Fruit fly (Drosophila melanogaster) whole organism, wandering third instar larva: ENCODE measurements around the gene CG14219.
A peak's percentile ranks its signal among the peaks of the same experiment; 100 is the strongest.

ENCODE experiments used
- Abd-B ChIP-seq: fragments of >200 bp; optimal IDR thresholded peaks from 2 replicates; lab custom pipeline; 2017; ENCODE audit warnings: missing biosample characterization, missing genetic modification characterization
- CG32264 ChIP-seq: fragments of 200-800 bp; sonication (Bioruptor generic); optimal IDR thresholded peaks from 2 replicates; lab custom pipeline; 2016; ENCODE audit warnings: missing biosample characterization, missing genetic modification characterization
- CG9705 ChIP-seq: fragments of 200-800 bp; sonication (Bioruptor generic); optimal IDR thresholded peaks from 2 replicates; lab custom pipeline; 2018; ENCODE audit warnings: missing biosample characterization, mild to moderate bottlenecking, missing genetic modification characterization
- CrebA ChIP-seq: fragments of 200-800 bp; sonication (Bioruptor generic); optimal IDR thresholded peaks from 2 replicates; lab custom pipeline; 2016; ENCODE audit warnings: missing biosample characterization, mild to moderate bottlenecking, missing genetic modification characterization, borderline replicate concordance
- Dfd ChIP-seq: fragments of >200 bp; optimal IDR thresholded peaks from 2 replicates; lab custom pipeline; 2017; ENCODE audit warnings: missing biosample characterization, missing genetic modification characterization
- Dif ChIP-seq: fragments of 200-275, 200-300 bp; sonication (Bioruptor generic); optimal IDR thresholded peaks from 2 replicates; lab custom pipeline; 2018; ENCODE audit warnings: missing biosample characterization, missing genetic modification characterization; ENCODE audit not compliant: partially characterized antibody
- GATAd ChIP-seq: sonication (Bioruptor generic); optimal IDR thresholded peaks from 2 replicates; lab custom pipeline; 2016; ENCODE audit warnings: missing biosample characterization, missing genetic modification characterization
- HLH106 ChIP-seq: fragments of 200-800 bp; optimal IDR thresholded peaks from 3 replicates; lab custom pipeline; 2019; ENCODE audit warnings: missing biosample characterization, mild to moderate bottlenecking, missing genetic modification characterization, moderate library complexity
- Hnf4 ChIP-seq: fragments of 200-800 bp; sonication (Bioruptor generic); optimal IDR thresholded peaks from 2 replicates; lab custom pipeline; 2016; ENCODE audit warnings: missing biosample characterization, mild to moderate bottlenecking, missing genetic modification characterization
- Hr78 ChIP-seq: fragments of >200 bp; optimal IDR thresholded peaks from 2 replicates; lab custom pipeline; 2017; ENCODE audit warnings: missing biosample characterization, missing genetic modification characterization
- Hr83 ChIP-seq: fragments of 200-300 bp; sonication (Bioruptor generic); optimal IDR thresholded peaks from 2 replicates; lab custom pipeline; 2016; ENCODE audit warnings: missing biosample characterization, mild to moderate bottlenecking, missing genetic modification characterization, moderate library complexity; ENCODE audit not compliant: poor library complexity, severe bottlenecking
- Jra ChIP-seq: sonication (Bioruptor generic); optimal IDR thresholded peaks from 2 replicates; lab custom pipeline; 2016; ENCODE audit warnings: missing biosample characterization, missing genetic modification characterization
- Mio ChIP-seq: sonication (Bioruptor generic); optimal IDR thresholded peaks from 2 replicates; lab custom pipeline; 2016; ENCODE audit warnings: missing biosample characterization, missing genetic modification characterization
- Myc ChIP-seq: fragments of >200 bp; optimal IDR thresholded peaks from 2 replicates; lab custom pipeline; 2017
- N ChIP-seq: fragments of >200 bp; optimal IDR thresholded peaks from 2 replicates; lab custom pipeline; 2018; ENCODE audit warnings: missing biosample characterization, missing external identifiers, missing genetic modification characterization
- OdsH ChIP-seq: fragments of 200-800 bp; sonication (Bioruptor generic); optimal IDR thresholded peaks from 2 replicates; lab custom pipeline; 2016; ENCODE audit warnings: missing biosample characterization, mild to moderate bottlenecking, missing genetic modification characterization
- Rel ChIP-seq, 2 experiments: fragments of 200-800 bp; sonication (Bioruptor generic) in 1 of 2; optimal IDR thresholded peaks; 2 replicates in 1 of 2; 3 replicates in 1 of 2; lab custom pipeline; 2016 to 2019; ENCODE audit warnings: mild to moderate bottlenecking in 2 of 2, missing biosample characterization in 2 of 2, missing genetic modification characterization in 2 of 2, moderate library complexity in 1 of 2
- Sp1 ChIP-seq: fragments of 200-800 bp; sonication (Bioruptor generic); optimal IDR thresholded peaks from 3 replicates; lab custom pipeline; 2019; ENCODE audit warnings: missing biosample characterization, mild to moderate bottlenecking, missing genetic modification characterization, moderate library complexity
- Vsx2 ChIP-seq: fragments of 200-300, 225-300 bp; sonication (Bioruptor generic); optimal IDR thresholded peaks from 2 replicates; lab custom pipeline; 2018; ENCODE audit warnings: missing biosample characterization, missing genetic modification characterization; ENCODE audit not compliant: partially characterized antibody
- br ChIP-seq: fragments of 200-800 bp; sonication (Bioruptor generic); optimal IDR thresholded peaks from 2 replicates; lab custom pipeline; 2016; ENCODE audit warnings: missing biosample characterization, missing genetic modification characterization
- brk ChIP-seq: fragments of 200-800 bp; sonication (Bioruptor generic); optimal IDR thresholded peaks from 2 replicates; lab custom pipeline; 2016; ENCODE audit warnings: missing biosample characterization, mild to moderate bottlenecking, missing genetic modification characterization
- dl ChIP-seq, 2 experiments: fragments of 175-275, 200-275 bp in 1 of 2; fragments of 200-275 bp in 1 of 2; sonication (Bioruptor generic); optimal IDR thresholded peaks; lab custom pipeline; 2018; ENCODE audit warnings: mild to moderate bottlenecking in 2 of 2, missing biosample characterization in 2 of 2, missing genetic modification characterization in 2 of 2, moderate library complexity in 2 of 2; ENCODE audit not compliant: partially characterized antibody in 2 of 2, insufficient read depth in 1 of 2
- dmrt93B ChIP-seq: fragments of 200-800 bp; sonication (Bioruptor generic); optimal IDR thresholded peaks from 2 replicates; lab custom pipeline; 2018; ENCODE audit warnings: missing biosample characterization, mild to moderate bottlenecking, missing genetic modification characterization
- dsf ChIP-seq: sonication (Bioruptor generic); optimal IDR thresholded peaks from 2 replicates; lab custom pipeline; 2016; ENCODE audit warnings: missing biosample characterization, missing genetic modification characterization, borderline replicate concordance
- ey ChIP-seq: fragments of 200-800 bp; sonication (Bioruptor generic); optimal IDR thresholded peaks from 2 replicates; lab custom pipeline; 2016; ENCODE audit warnings: missing biosample characterization, missing genetic modification characterization
- foxo ChIP-seq, 2 experiments: fragments of 200-800 bp; sonication (Bioruptor generic); optimal IDR thresholded peaks; 2 replicates in 1 of 2; 3 replicates in 1 of 2; lab custom pipeline; 2016 to 2017; ENCODE audit warnings: missing biosample characterization in 2 of 2, missing genetic modification characterization in 2 of 2
- fru ChIP-seq: fragments of 200-800 bp; sonication (Bioruptor generic); optimal IDR thresholded peaks from 3 replicates; lab custom pipeline; 2016; ENCODE audit warnings: missing biosample characterization, mild to moderate bottlenecking, missing genetic modification characterization
- h ChIP-seq: fragments of 200-800 bp; sonication (Bioruptor generic); optimal IDR thresholded peaks from 3 replicates; lab custom pipeline; 2016; ENCODE audit warnings: missing biosample characterization, mild to moderate bottlenecking, missing genetic modification characterization
- jim ChIP-seq: fragments of 175-275, 200-325 bp; sonication (Bioruptor generic); optimal IDR thresholded peaks from 2 replicates; lab custom pipeline; 2016; ENCODE audit warnings: missing biosample characterization, mild to moderate bottlenecking, missing genetic modification characterization
- lola ChIP-seq: fragments of >200 bp; optimal IDR thresholded peaks from 2 replicates; lab custom pipeline; 2017; ENCODE audit warnings: missing biosample characterization, missing genetic modification characterization
- pan ChIP-seq: fragments of >200 bp; optimal IDR thresholded peaks from 2 replicates; lab custom pipeline; 2017
- psq ChIP-seq: fragments of 200-800 bp; sonication (Bioruptor generic); optimal IDR thresholded peaks from 3 replicates; lab custom pipeline; 2017; ENCODE audit warnings: missing biosample characterization, mild to moderate bottlenecking, missing genetic modification characterization, moderate library complexity
- rgr ChIP-seq: fragments of 200-800 bp; sonication (Bioruptor generic); optimal IDR thresholded peaks from 3 replicates; lab custom pipeline; 2016; ENCODE audit warnings: missing biosample characterization, mild to moderate bottlenecking, missing genetic modification characterization
- sage ChIP-seq: fragments of 200-800 bp; sonication (Bioruptor generic); optimal IDR thresholded peaks from 2 replicates; lab custom pipeline; 2016; ENCODE audit warnings: missing biosample characterization, mild to moderate bottlenecking, missing genetic modification characterization
- sv ChIP-seq: fragments of 200-800 bp; sonication (Bioruptor generic); optimal IDR thresholded peaks from 3 replicates; lab custom pipeline; 2016; ENCODE audit warnings: missing biosample characterization, missing genetic modification characterization
- tai ChIP-seq: sonication (Bioruptor generic); optimal IDR thresholded peaks from 2 replicates; lab custom pipeline; 2016; ENCODE audit warnings: missing biosample characterization, missing genetic modification characterization
- usp ChIP-seq: fragments of >200 bp; optimal IDR thresholded peaks from 2 replicates; lab custom pipeline; 2017; ENCODE audit warnings: missing biosample characterization, missing genetic modification characterization
- woc ChIP-seq: sonication (Bioruptor generic); optimal IDR thresholded peaks from 2 replicates; lab custom pipeline; 2016; ENCODE audit warnings: missing biosample characterization, mild to moderate bottlenecking, missing genetic modification characterization

The CG14219 gene

DNA sequence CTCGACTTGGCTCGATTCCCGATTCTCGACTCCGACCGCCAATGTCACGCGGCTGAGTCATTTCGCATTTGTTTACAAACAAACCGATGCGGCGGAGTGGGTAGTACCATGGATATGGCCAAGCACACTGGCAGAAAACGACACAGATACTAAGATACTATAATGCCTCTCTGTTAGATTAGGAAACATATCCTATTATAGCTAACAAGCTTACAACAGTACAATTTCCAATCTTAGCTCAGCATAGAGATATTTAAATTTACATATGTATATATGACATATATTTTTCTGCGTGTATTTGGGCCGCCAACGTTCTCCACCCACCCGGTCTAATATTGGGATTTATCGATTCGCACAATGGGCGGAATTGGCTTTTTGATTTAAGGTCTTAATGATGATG lies 14.0 kb upstream of the CG14219 start:
- TF ChIP-seq Hnf4 (GFP tag; lab: Kevin White, UChicago) (peak; percentile 32), CG32264 (GFP tag; lab: Kevin White, UChicago) (no peak), ey (peak; percentile 48), lola (GFP tag; lab: Kevin White, UChicago) (no peak), dl (GFP tag; optimal IDR thresholded peaks at IDR 0.05; lab: Kevin White, UChicago; ENCODE audit: insufficient read depth in 1 of 2, partially characterized antibody in 2 of 2) (no peak), CrebA (GFP tag; lab: Kevin White, UChicago) (no peak), usp (GFP tag; lab: Kevin White, UChicago) (no peak), dsf (GFP tag; lab: Kevin White, UChicago) (no peak), psq (GFP tag; lab: Kevin White, UChicago) (peak; percentile 31), Dfd (no peak), Sp1 (peak; percentile 30), Hr78 (GFP tag; lab: Kevin White, UChicago) (no peak), jim (GFP tag; lab: Kevin White, UChicago) (no peak), foxo (GFP tag; optimal IDR thresholded peaks at IDR 0.05; lab: Kevin White, UChicago) (peak in 1 of 2 experiments; percentile 83), OdsH (GFP tag; lab: Kevin White, UChicago) (peak; percentile 59), fru (GFP tag; lab: Kevin White, UChicago) (peak; percentile 69), HLH106 (tag; lab: Kevin White, UChicago) (peak; percentile 71), rgr (GFP tag; lab: Kevin White, UChicago) (peak; percentile 43), CG9705 (GFP tag; lab: Kevin White, UChicago) (no peak), pan (lab: Kevin White, UChicago) (no peak), sv (GFP tag; lab: Kevin White, UChicago) (peak; percentile 69), Rel (GFP tag; optimal IDR thresholded peaks at IDR 0.05; lab: Kevin White, UChicago) (peak; percentile 13), Rel (tag; optimal IDR thresholded peaks at IDR 0.05; lab: Kevin White, UChicago) (no peak), tai (GFP tag; lab: Kevin White, UChicago) (no peak), Abd-B (no peak), Myc (lab: Kevin White, UChicago) (no peak), N (GFP tag; lab: Kevin White, UChicago) (no peak), GATAd (GFP tag; lab: Kevin White, UChicago) (no peak), Mio (no peak), Hr83 (GFP tag; lab: Kevin White, UChicago) (no peak), woc (GFP tag; lab: Kevin White, UChicago) (no peak), Vsx2 (GFP tag; lab: Kevin White, UChicago) (no peak), sage (peak; percentile 62), Jra (GFP tag; lab: Kevin White, UChicago) (no peak), dmrt93B (GFP tag; lab: Kevin White, UChicago) (peak; percentile 49), h (GFP tag; lab: Kevin White, UChicago) (peak; percentile 76), Dif (no peak), brk (no peak), br (GFP tag; lab: Kevin White, UChicago) (peak; percentile 46)

DNA sequence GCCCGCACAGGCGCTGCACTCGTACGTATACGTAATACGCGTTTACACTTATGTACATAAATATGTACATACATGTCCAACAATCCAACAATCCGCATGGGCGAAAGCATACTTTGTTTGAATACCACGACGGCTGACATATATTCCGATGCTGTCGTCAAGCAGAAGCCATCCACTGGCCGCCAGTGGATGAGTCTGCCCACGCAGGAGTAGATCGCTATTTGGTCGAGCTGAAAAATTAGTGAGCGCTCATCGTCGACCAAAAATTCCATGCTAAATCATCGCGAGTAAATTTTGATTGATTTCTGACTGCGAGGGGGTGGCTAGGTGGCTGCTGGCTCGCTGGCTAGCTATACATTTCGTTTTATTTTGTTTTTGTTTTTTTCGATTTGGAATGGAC lies 12.5 kb upstream of the CG14219 start:
- TF ChIP-seq woc (GFP tag; lab: Kevin White, UChicago) = no peak
- no peak for TF ChIP-seq GATAd (GFP tag; lab: Kevin White, UChicago)
- no peak for TF ChIP-seq HLH106 (tag; lab: Kevin White, UChicago)
- TF ChIP-seq jim (GFP tag; lab: Kevin White, UChicago) = no peak
- TF ChIP-seq rgr (GFP tag; lab: Kevin White, UChicago) = no peak
- TF ChIP-seq dsf (GFP tag; lab: Kevin White, UChicago) = no peak
- TF ChIP-seq Hr78 (GFP tag; lab: Kevin White, UChicago) = no peak
- TF ChIP-seq Sp1 = no peak
- TF ChIP-seq foxo (GFP tag; optimal IDR thresholded peaks at IDR 0.05; lab: Kevin White, UChicago) = no peak
- TF ChIP-seq Abd-B = no peak
- no peak for TF ChIP-seq brk
- TF ChIP-seq sage = no peak
- TF ChIP-seq Dif = no peak
- TF ChIP-seq br (GFP tag; lab: Kevin White, UChicago) = no peak
- TF ChIP-seq Rel (GFP tag; optimal IDR thresholded peaks at IDR 0.05; lab: Kevin White, UChicago) = no peak
- TF ChIP-seq Rel (tag; optimal IDR thresholded peaks at IDR 0.05; lab: Kevin White, UChicago) = no peak
- no peak for TF ChIP-seq CrebA (GFP tag; lab: Kevin White, UChicago)
- no peak for TF ChIP-seq tai (GFP tag; lab: Kevin White, UChicago)
- TF ChIP-seq, all 38 proteins: peak for 0
